Worm (Caenorhabditis elegans): ENCODE measurements around the gene T27E7.4.

- TF ChIP-seq ztf-4 (tag; optimal IDR thresholded peaks at IDR 0.05) (no peak), nhr-76 (tag; optimal IDR thresholded peaks at IDR 0.05) (no peak), mdl-1 (tag; optimal IDR thresholded peaks at IDR 0.05) (no peak), ZK546.5 (tag; optimal IDR thresholded peaks at IDR 0.05) (no peak), unc-62 (GFP tag; optimal IDR thresholded peaks at IDR 0.05) (no peak), elt-1 (tag; optimal IDR thresholded peaks at IDR 0.05) (no peak), tbx-2 (tag; optimal IDR thresholded peaks at IDR 0.05) (no peak), egl-27 (tag; optimal IDR thresholded peaks at IDR 0.05) (no peak), zag-1 (tag; optimal IDR thresholded peaks at IDR 0.05) (no peak)
Measured at ce11 chrIV:14559267-14559666, 24.4 kb upstream of the T27E7.4 start.
